Worm (Caenorhabditis elegans) whole organism, midembryonic: ENCODE measurements around the gene pigk-1.
A peak's percentile ranks its signal among the peaks of the same experiment; 100 is the strongest.
"Not testable (repeated sequence)": the region's sequence is repeated elsewhere in the genome, so short reads cannot be mapped to it uniquely, and the experiment has no call there.

Source experiments
- T22C8.4 ChIP-seq: fragments of 200-800 bp; sonication (Bioruptor generic); IDR thresholded peaks from 2 replicates; pipeline ENCODE4 v1.3.6; 2022; ENCODE audit warnings: missing genetic modification characterization, missing compliant biosample characterization
- cog-1 ChIP-seq: sonication (generic microtip); optimal IDR thresholded peaks from 2 replicates; lab custom pipeline; 2016; ENCODE audit warnings: missing genetic modification characterization, missing compliant biosample characterization
- flt-1 ChIP-seq: fragments of 200-800 bp; sonication (Bioruptor generic); IDR thresholded peaks from 2 replicates; pipeline ENCODE4 v1.3.6; 2022; ENCODE audit warnings: missing genetic modification characterization, missing compliant biosample characterization
- klf-2 ChIP-seq: fragments of 200-800 bp; sonication (Bioruptor generic); conservative IDR thresholded peaks from 2 replicates; pipeline ENCODE4 v1.3.6; 2022; ENCODE audit warnings: missing genetic modification reagents, missing genetic modification characterization, missing compliant biosample characterization
- med-1 ChIP-seq: sonication (generic microtip); optimal IDR thresholded peaks from 2 replicates; lab custom pipeline; 2017; ENCODE audit warnings: missing genetic modification characterization, mild to moderate bottlenecking, missing compliant biosample characterization, antibody characterized with exemption, missing genetic modification reagents; ENCODE audit not compliant: insufficient read depth
- ref-1 ChIP-seq: fragments of 200-800 bp; sonication (Bioruptor generic); conservative IDR thresholded peaks from 2 replicates; pipeline ENCODE4 v1.3.6; 2022; ENCODE audit warnings: missing genetic modification reagents, missing genetic modification characterization, missing compliant biosample characterization
- tab-1 ChIP-seq: fragments of 200-800 bp; sonication (Bioruptor generic); IDR thresholded peaks from 2 replicates; pipeline ENCODE4 v1.3.6; 2022; ENCODE audit warnings: missing genetic modification characterization, missing compliant biosample characterization
- ztf-23 ChIP-seq: fragments of 200-800 bp; sonication (Bioruptor generic); IDR thresholded peaks from 2 replicates; pipeline ENCODE4 v1.3.6; 2022; ENCODE audit warnings: missing genetic modification reagents, missing genetic modification characterization, missing compliant biosample characterization
- ztf-29 ChIP-seq: fragments of 200-800 bp; sonication (Bioruptor generic); IDR thresholded peaks from 2 replicates; pipeline ENCODE4 v1.3.6; 2022; ENCODE audit warnings: missing genetic modification reagents, missing genetic modification characterization, missing compliant biosample characterization

The pigk-1 gene

DNA sequence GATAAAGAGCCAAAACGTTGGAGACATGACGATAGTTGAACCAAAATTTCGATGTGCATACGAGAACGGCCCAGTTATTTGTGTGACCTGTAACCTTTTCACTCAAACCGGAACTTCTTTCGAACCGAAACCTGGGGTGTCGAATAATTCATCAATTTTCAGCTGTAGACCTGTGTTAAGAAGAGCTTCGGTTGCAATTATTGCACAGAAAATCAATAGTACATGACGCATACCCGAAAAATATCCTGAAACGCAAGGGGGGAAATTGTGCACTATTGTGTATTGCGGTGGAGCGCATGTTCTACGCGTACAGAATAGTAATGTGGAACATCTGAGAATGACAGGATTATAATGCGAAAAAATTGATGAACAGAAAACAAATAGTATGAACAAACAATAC lies at the start of gene pigk-1:
Gene pigk-1 (minus strand): TSS at position 248 of the 400 bp plus-strand sequence.
- no peak for TF ChIP-seq tab-1 (GFP tag; lab: Robert Waterston, UW)
- no peak for TF ChIP-seq cog-1 (tag; lab: Kevin White, UChicago)
- no peak for TF ChIP-seq ref-1 (GFP tag; lab: Robert Waterston, UW)
- TF ChIP-seq flt-1 (GFP tag; lab: Robert Waterston, UW): no peak
- no peak for TF ChIP-seq klf-2 (GFP tag; lab: Robert Waterston, UW)
- no peak for TF ChIP-seq ztf-23
- no peak for TF ChIP-seq T22C8.4 (GFP tag; lab: Robert Waterston, UW)
- no peak for TF ChIP-seq ztf-29 (GFP tag; lab: Robert Waterston, UW)
- TF ChIP-seq med-1 (GFP tag; lab: Kevin White, UChicago): no peak

DNA sequence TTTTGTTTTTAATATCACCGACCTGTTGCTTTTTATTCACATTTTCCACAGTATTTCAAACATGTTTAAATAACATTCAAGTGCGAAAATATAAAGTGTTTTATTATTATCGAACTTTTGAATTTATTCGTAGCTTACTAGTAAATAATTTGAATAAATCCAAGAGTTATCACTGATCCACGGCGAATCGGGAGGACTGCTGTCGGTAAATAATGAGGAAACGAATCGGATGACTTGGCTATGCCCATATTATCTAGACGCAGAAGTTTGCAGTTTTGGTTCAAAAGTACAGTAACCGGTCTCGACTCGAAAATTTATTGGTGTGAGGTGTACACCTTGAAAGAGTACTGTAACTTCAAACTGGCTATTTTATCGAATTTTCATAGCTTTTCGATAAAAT lies 46.7 kb upstream of the pigk-1 start:
- TF ChIP-seq T22C8.4 (GFP tag; lab: Robert Waterston, UW) (no peak), flt-1 (GFP tag; lab: Robert Waterston, UW) (no peak), ref-1 (GFP tag; lab: Robert Waterston, UW) (no peak), tab-1 (GFP tag; lab: Robert Waterston, UW) (no peak), ztf-23 (no peak), ztf-29 (GFP tag; lab: Robert Waterston, UW) (no peak)

DNA sequence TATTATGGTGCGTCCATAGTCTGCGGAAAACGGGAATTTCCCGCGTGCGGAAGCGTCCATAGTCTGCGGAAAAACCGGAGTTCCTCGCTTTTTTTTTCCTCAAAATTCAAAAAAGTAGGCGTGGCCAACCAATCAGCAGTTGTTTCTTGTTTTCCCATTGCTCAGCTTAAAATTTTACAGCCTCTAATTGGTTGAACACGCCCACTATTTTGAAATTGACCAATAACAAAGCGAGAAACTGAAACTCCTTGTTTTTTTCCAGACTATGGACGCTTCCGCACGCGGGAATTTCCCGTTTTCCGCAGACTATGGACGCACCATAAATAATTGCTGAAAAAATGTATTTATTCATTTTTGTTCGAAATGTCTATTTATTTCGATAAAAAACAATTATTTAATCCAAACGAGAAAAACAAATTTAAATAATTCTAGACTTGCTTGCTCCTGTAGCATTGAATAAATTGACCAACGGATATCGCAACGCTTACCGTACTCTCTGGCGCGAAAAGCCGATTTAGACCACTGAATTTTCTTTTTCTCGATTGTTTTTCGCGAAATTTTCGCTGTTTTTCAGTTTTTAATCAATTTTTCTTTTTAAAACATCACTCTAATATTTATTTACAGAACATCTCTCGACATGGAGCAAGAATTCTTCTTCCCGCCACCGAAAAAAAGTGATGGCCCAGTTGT lies 44.8 kb upstream of the pigk-1 start, which contains the start of gene C08F8.3:
Gene C08F8.3 (plus strand): TSS at position 620 of the 690 bp plus-strand sequence.
- TF ChIP-seq tab-1 (GFP tag; lab: Robert Waterston, UW); ztf-23; T22C8.4 (GFP tag; lab: Robert Waterston, UW): not testable (repeated sequence)

DNA sequence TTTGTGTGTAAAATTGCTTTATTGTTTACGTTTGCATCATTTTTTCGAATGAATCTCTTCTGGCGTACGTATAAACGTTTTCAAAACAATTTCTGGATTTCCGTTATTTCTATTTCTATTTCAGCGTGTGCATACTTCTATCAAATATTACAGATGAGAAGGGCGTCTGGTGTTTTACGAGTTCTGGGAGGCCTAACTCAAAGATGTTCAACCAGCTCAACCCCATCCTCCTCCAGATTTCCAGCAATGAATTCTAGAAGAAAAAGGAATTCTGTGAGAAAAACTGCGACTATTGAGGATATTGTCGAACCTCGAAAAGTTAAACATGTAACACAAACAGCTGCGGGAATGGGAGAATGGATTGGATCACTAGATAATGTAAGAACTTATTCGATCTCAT lies 41.0 kb upstream of the pigk-1 start, which contains the start of gene C08F8.2:
Gene C08F8.2 (plus strand): TSS at position 154 of the 400 bp plus-strand sequence.
- no peak for TF ChIP-seq tab-1 (GFP tag; lab: Robert Waterston, UW)
- TF ChIP-seq ref-1 (GFP tag; lab: Robert Waterston, UW): no peak
- TF ChIP-seq T22C8.4 (GFP tag; lab: Robert Waterston, UW): no peak
- TF ChIP-seq klf-2 (GFP tag; lab: Robert Waterston, UW): no peak
- TF ChIP-seq ztf-23: no peak
- no peak for TF ChIP-seq med-1 (GFP tag; lab: Kevin White, UChicago)
- TF ChIP-seq cog-1 (tag; lab: Kevin White, UChicago): no peak
- TF ChIP-seq flt-1 (GFP tag; lab: Robert Waterston, UW): no peak

DNA sequence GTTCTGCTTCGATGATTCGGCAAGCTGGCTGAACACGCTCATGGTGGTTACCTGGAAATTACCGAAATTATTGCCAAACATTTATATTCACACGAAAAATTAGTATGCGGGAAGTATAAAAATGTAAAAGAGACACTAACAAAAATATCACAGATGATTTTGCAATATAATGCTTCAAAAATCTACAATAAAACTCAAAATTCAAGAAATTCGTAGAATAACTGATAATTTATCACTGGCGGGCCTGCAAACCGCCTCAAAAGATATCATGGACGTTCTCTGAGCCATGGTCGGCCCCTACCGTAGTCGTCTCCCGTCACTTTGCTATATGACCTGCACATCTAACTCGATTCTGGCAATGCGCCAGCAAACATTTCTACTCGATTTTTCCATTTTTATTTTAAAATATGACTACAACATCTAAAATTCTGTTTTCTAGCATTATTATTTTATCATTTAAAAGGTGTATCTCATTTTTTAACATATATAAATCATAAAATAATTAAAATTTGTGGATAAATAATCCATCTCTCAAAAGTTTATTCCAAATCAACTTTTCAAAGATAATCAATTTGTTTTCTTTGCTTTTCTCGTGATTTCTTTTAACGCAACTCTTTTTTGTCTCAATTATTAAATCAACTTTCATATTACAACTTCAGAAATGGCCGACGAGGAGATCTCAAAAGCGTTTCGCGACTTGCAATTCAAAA lies 39.8 kb upstream of the pigk-1 start, which contains the start of the genes F01G4.6 and pfd-1:
Gene F01G4.6 (minus strand): TSS at position 51 of the 710 bp plus-strand sequence.
Gene pfd-1 (plus strand): TSS at position 660 of the 710 bp plus-strand sequence.
- TF ChIP-seq T22C8.4 (GFP tag; lab: Robert Waterston, UW): no peak
- TF ChIP-seq ztf-29 (GFP tag; lab: Robert Waterston, UW): no peak
- TF ChIP-seq cog-1 (tag; lab: Kevin White, UChicago): no peak
- TF ChIP-seq klf-2 (GFP tag; lab: Robert Waterston, UW): no peak
- 0 out of 2 replicates have a peak, but pooled peaks have one; percentile 39 for TF ChIP-seq flt-1 (GFP tag; lab: Robert Waterston, UW)
- TF ChIP-seq med-1 (GFP tag; lab: Kevin White, UChicago): no peak
- TF ChIP-seq ztf-23: peak; percentile 68
- no peak for TF ChIP-seq tab-1 (GFP tag; lab: Robert Waterston, UW)
- TF ChIP-seq ref-1 (GFP tag; lab: Robert Waterston, UW): no peak

DNA sequence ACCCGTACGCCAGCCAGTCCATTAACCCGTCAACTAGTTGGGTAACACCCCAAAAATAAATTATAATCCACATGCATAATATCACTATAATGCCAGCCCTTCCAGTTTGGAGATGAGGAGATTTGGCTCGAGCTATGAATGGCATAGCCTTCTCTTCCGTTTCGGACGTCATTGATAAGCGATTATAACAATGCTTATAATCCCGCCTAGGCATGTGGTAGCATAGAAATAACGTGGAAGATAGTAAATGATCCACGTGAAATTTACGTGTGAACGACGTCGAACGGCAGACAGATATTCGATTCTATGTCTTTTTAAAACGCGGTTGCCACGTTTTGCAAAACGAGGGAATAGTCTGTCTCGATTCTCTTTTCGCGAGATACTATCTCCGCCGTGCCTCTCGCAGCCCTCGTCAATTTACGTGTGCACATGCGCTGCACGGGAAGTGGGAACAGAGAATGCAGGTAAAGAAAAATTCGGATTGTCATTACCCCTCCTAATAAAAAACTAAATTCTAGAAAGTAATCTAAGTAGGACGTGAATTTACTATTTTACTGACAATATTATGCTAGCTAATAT lies 39.1 kb upstream of the pigk-1 start:
- 0 out of 2 replicates have a peak, but pooled peaks have one; percentile 7 for TF ChIP-seq flt-1 (GFP tag; lab: Robert Waterston, UW)
- TF ChIP-seq T22C8.4 (GFP tag; lab: Robert Waterston, UW): no peak

DNA sequence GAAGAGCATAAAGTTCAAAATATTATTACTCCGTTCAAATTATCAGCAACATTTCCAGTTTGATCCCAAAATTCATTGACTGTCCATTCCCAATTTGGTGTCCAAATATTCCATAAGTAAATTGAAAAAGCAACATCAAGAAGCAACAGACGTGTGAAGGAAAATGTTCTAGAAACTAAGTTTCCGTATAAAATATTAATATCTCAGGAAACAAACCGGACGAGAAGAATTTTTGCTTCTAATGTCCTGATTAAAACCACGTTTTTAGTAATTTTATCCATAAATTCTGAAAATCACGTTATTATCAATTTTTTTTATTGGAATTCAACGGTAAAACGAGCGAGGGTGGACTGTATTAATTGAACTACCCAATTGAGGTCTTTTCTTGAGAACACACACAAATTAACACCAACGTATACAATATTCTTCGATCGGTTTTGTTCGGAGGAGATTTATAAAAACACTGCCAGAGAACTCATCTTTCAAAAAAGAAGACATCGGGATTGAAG lies 37.2 kb upstream of the pigk-1 start, which contains the start of gene pigq-1:
Gene pigq-1 (minus strand): TSS at position 286 of the 509 bp plus-strand sequence.
- no peak for TF ChIP-seq ztf-23
- no peak for TF ChIP-seq cog-1 (tag; lab: Kevin White, UChicago)

DNA sequence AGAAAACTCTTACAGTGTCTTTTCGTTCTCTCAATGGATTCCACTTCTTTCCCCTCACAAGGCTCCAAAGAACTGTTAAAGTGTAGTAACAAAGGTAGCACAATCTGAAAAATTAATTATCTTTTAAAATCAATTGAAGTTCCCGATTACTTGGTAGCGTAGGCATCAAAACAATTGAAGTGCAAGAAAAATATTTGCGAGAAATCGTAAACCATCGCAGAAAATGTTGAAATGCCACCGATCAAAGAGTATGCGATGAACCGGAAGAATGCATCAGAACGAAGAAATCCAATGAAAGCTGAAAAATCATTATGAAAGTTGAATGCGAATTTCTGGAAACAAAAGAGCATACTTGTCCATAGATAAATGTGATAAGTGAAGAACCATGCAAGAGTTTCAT lies 36.7 kb upstream of the pigk-1 start:
- TF ChIP-seq cog-1 (tag; lab: Kevin White, UChicago): no peak

DNA sequence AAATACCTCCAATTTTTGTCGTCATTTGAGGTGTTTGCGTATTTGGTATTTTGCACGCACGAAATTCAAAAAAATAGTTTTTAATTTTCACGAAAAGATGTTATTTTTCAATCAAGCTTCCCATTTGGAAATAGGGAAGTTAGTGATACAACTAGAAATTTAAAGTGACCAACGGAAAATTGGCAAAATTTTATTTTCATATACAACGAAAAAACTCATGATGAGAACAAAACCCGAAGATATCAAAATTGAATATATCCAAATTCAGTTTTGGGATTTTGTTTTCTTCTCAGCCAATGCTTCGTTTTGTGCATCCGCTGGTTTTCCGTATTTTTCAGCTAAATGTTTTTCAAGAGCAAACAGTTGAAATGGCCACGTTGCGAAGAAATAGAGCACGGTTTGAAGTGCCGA lies 36.1 kb upstream of the pigk-1 start:
- TF ChIP-seq cog-1 (tag; lab: Kevin White, UChicago) (no peak), ztf-29 (GFP tag; lab: Robert Waterston, UW) (no peak), med-1 (GFP tag; lab: Kevin White, UChicago) (no peak), klf-2 (GFP tag; lab: Robert Waterston, UW) (no peak), ztf-23 (no peak), T22C8.4 (GFP tag; lab: Robert Waterston, UW) (no peak), tab-1 (GFP tag; lab: Robert Waterston, UW) (no peak), flt-1 (GFP tag; lab: Robert Waterston, UW) (no peak), ref-1 (GFP tag; lab: Robert Waterston, UW) (no peak)
